Fruit fly (Drosophila melanogaster) whole organism, embryonic: ENCODE data around the gene Andorra.

Source experiments
- CG10267 ChIP-seq: fragments of 200-800 bp; sonication (Bioruptor generic); optimal IDR thresholded peaks from 2 replicates; lab custom pipeline; 2018; ENCODE audit warnings: missing biosample characterization, mild to moderate bottlenecking, missing genetic modification characterization, moderate library complexity
- CG11560 ChIP-seq: fragments of 200-800 bp; sonication (Bioruptor generic); IDR thresholded peaks from 3 replicates; pipeline ENCODE4 v1.3.6; 2022; ENCODE audit warnings: missing biosample characterization, missing genetic modification characterization
- CG12155 ChIP-seq: fragments of 200-800 bp; sonication (Bioruptor generic); optimal IDR thresholded peaks from 3 replicates; lab custom pipeline; 2016; ENCODE audit warnings: missing biosample characterization, missing genetic modification characterization
- CG12391 ChIP-seq: fragments of 200-800 bp; sonication (Bioruptor generic); optimal IDR thresholded peaks from 3 replicates; lab custom pipeline; 2018; ENCODE audit warnings: missing biosample characterization, mild to moderate bottlenecking, missing genetic modification characterization, moderate library complexity
- CG12769 ChIP-seq: fragments of 200-800 bp; sonication (Bioruptor generic); optimal IDR thresholded peaks from 2 replicates; lab custom pipeline; 2019; ENCODE audit warnings: missing biosample characterization, mild to moderate bottlenecking, missing genetic modification characterization, moderate library complexity
- CG13123 ChIP-seq: fragments of 200-800 bp; sonication (Bioruptor generic); optimal IDR thresholded peaks from 2 replicates; lab custom pipeline; 2016; ENCODE audit warnings: missing biosample characterization, missing genetic modification characterization
- CG14667 ChIP-seq: fragments of 200-800 bp; sonication (Bioruptor generic); IDR thresholded peaks from 2 replicates; pipeline ENCODE4 v1.3.6; 2022; ENCODE audit warnings: missing biosample characterization, missing genetic modification characterization
- CG16815 ChIP-seq: fragments of 200-800 bp; sonication (Bioruptor generic); optimal IDR thresholded peaks from 3 replicates; lab custom pipeline; 2017; ENCODE audit warnings: missing biosample characterization, mild to moderate bottlenecking, missing genetic modification characterization
- CG17328 ChIP-seq: fragments of 200-800 bp; sonication (Bioruptor generic); IDR thresholded peaks from 2 replicates; pipeline ENCODE4 v1.3.6; 2022; ENCODE audit warnings: missing biosample characterization, missing genetic modification characterization
- CG17385 ChIP-seq: fragments of 200-800 bp; sonication (Bioruptor generic); optimal IDR thresholded peaks from 3 replicates; lab custom pipeline; 2018; ENCODE audit warnings: missing biosample characterization, mild to moderate bottlenecking, missing genetic modification characterization
- CG17568 ChIP-seq: fragments of 200-800 bp; sonication (Bioruptor generic); optimal IDR thresholded peaks from 2 replicates; lab custom pipeline; 2018; ENCODE audit warnings: missing biosample characterization, mild to moderate bottlenecking, missing genetic modification characterization, moderate library complexity
- CG18764 ChIP-seq: fragments of 200-800 bp; sonication (Bioruptor generic); optimal IDR thresholded peaks from 3 replicates; lab custom pipeline; 2016; ENCODE audit warnings: missing biosample characterization, missing genetic modification characterization
- CG2712 ChIP-seq: fragments of 200-800 bp; optimal IDR thresholded peaks from 3 replicates; lab custom pipeline; 2019; ENCODE audit warnings: missing biosample characterization, mild to moderate bottlenecking, missing genetic modification characterization, moderate library complexity
- CG31441 ChIP-seq: fragments of 200-800 bp; sonication (Bioruptor generic); IDR thresholded peaks from 2 replicates; pipeline ENCODE4 v1.3.6; 2022; ENCODE audit warnings: missing biosample characterization, missing genetic modification characterization
- CG4328 ChIP-seq: fragments of 200-800 bp; sonication (Bioruptor generic); optimal IDR thresholded peaks from 3 replicates; lab custom pipeline; 2017; ENCODE audit warnings: missing biosample characterization, missing genetic modification reagents, missing genetic modification characterization
- CG4360 ChIP-seq: fragments of 200-800 bp; sonication (Bioruptor generic); IDR thresholded peaks from 2 replicates; pipeline ENCODE4 v1.3.6; 2022; ENCODE audit warnings: missing biosample characterization, missing genetic modification characterization
- CG4707 ChIP-seq: fragments of 200-800 bp; sonication (Bioruptor generic); optimal IDR thresholded peaks from 2 replicates; lab custom pipeline; 2018; ENCODE audit warnings: missing biosample characterization, mild to moderate bottlenecking, missing genetic modification characterization, moderate library complexity
- CG6272 ChIP-seq: fragments of 200-800 bp; sonication (Bioruptor generic); IDR thresholded peaks from 2 replicates; pipeline ENCODE4 v1.3.6; 2022; ENCODE audit warnings: missing biosample characterization, missing genetic modification characterization
- CG6791 ChIP-seq: fragments of 200-800 bp; sonication (Bioruptor generic); IDR thresholded peaks from 3 replicates; pipeline ENCODE4 v1.3.6; 2022; ENCODE audit warnings: missing biosample characterization, missing genetic modification characterization; ENCODE audit not compliant: partially characterized antibody
- CG6813 ChIP-seq: fragments of 200-800 bp; sonication (Bioruptor generic); optimal IDR thresholded peaks from 2 replicates; lab custom pipeline; 2017; ENCODE audit warnings: missing biosample characterization, missing genetic modification characterization, mild to moderate bottlenecking, moderate library complexity, missing genetic modification reagents
- CG7357 ChIP-seq: fragments of 200-800 bp; sonication (Bioruptor generic); IDR thresholded peaks from 3 replicates; pipeline ENCODE4 v1.3.6; 2022; ENCODE audit warnings: missing biosample characterization, missing genetic modification characterization
- CG8944 ChIP-seq: fragments of 200-800 bp; sonication (Bioruptor generic); optimal IDR thresholded peaks from 3 replicates; lab custom pipeline; 2016; ENCODE audit warnings: missing biosample characterization, missing genetic modification characterization
- CG9727 ChIP-seq: fragments of 200-800 bp; sonication (Bioruptor generic); optimal IDR thresholded peaks from 3 replicates; lab custom pipeline; 2017; ENCODE audit warnings: missing biosample characterization, mild to moderate bottlenecking, missing genetic modification characterization
- CG9817 ChIP-seq: fragments of 200-800 bp; sonication (Bioruptor generic); optimal IDR thresholded peaks from 2 replicates; lab custom pipeline; 2018; ENCODE audit warnings: missing biosample characterization, mild to moderate bottlenecking, missing genetic modification characterization, moderate library complexity
- CG9876 ChIP-seq: fragments of 200-800 bp; sonication (Bioruptor generic); optimal IDR thresholded peaks from 2 replicates; lab custom pipeline; 2016; ENCODE audit warnings: missing biosample characterization, missing genetic modification characterization
- CkIIα-i1 ChIP-seq: fragments of 200-800 bp; sonication (Bioruptor generic); IDR thresholded peaks from 2 replicates; pipeline ENCODE4 v1.3.6; 2022; ENCODE audit warnings: missing biosample characterization, missing genetic modification characterization
- Dad ChIP-seq: fragments of 200-800 bp; sonication (Bioruptor generic); optimal IDR thresholded peaks from 3 replicates; lab custom pipeline; 2016; ENCODE audit warnings: missing biosample characterization, missing genetic modification characterization
- Drgx ChIP-seq: fragments of 200-800 bp; sonication (Bioruptor generic); IDR thresholded peaks from 2 replicates; pipeline ENCODE4 v1.3.6; 2022; ENCODE audit warnings: missing biosample characterization, missing genetic modification characterization
- GATAe ChIP-seq: fragments of 200-800 bp; sonication (Bioruptor generic); conservative IDR thresholded peaks from 2 replicates; pipeline ENCODE4 v1.3.6; 2022; ENCODE audit warnings: missing biosample characterization, missing genetic modification characterization
- Ptx1 ChIP-seq: fragments of 200-800 bp; sonication (Bioruptor generic); IDR thresholded peaks from 2 replicates; pipeline ENCODE4 v1.3.6; 2022; ENCODE audit warnings: missing biosample characterization, missing genetic modification characterization
- Sox100B ChIP-seq: fragments of 200-800 bp; sonication (Bioruptor generic); optimal IDR thresholded peaks from 3 replicates; lab custom pipeline; 2018; ENCODE audit warnings: missing biosample characterization, mild to moderate bottlenecking, missing genetic modification characterization
- Ssrp ChIP-seq: fragments of 200-800 bp; sonication (Bioruptor generic); optimal IDR thresholded peaks from 2 replicates; lab custom pipeline; 2018; ENCODE audit warnings: missing biosample characterization, mild to moderate bottlenecking, missing genetic modification characterization, moderate library complexity
- Vsx1 ChIP-seq: fragments of 200-800 bp; sonication (Bioruptor generic); optimal IDR thresholded peaks from 2 replicates; lab custom pipeline; 2017; ENCODE audit warnings: missing biosample characterization, mild to moderate bottlenecking, missing genetic modification characterization, missing genetic modification reagents
- bsh ChIP-seq, 2 experiments: fragments of 200-800 bp; sonication (Bioruptor generic); optimal IDR thresholded peaks; 2 replicates each; lab custom pipeline; 2017 to 2018; ENCODE audit warnings: mild to moderate bottlenecking in 2 of 2, missing biosample characterization in 2 of 2, missing genetic modification characterization in 2 of 2, moderate library complexity in 1 of 2
- cg ChIP-seq: fragments of 200-800 bp; sonication (Bioruptor generic); optimal IDR thresholded peaks from 3 replicates; lab custom pipeline; 2019; ENCODE audit warnings: missing biosample characterization, mild to moderate bottlenecking, missing genetic modification characterization, moderate library complexity
- dmrt11E ChIP-seq: fragments of 200-800 bp; sonication (Bioruptor generic); optimal IDR thresholded peaks from 3 replicates; lab custom pipeline; 2018; ENCODE audit warnings: missing biosample characterization, mild to moderate bottlenecking, missing genetic modification characterization, moderate library complexity
- ems ChIP-seq: fragments of 200-800 bp; sonication (Bioruptor generic); optimal IDR thresholded peaks from 3 replicates; lab custom pipeline; 2016; ENCODE audit warnings: missing biosample characterization, missing genetic modification characterization
- en ChIP-seq: fragments of 200-800 bp; sonication (Bioruptor generic); optimal IDR thresholded peaks from 2 replicates; lab custom pipeline; 2016; ENCODE audit warnings: missing biosample characterization, missing genetic modification characterization
- grau ChIP-seq: fragments of 200-800 bp; optimal IDR thresholded peaks from 3 replicates; lab custom pipeline; 2019; ENCODE audit warnings: missing biosample characterization, mild to moderate bottlenecking, missing genetic modification characterization, moderate library complexity
- gsb ChIP-seq: fragments of 200-800 bp; sonication (Bioruptor generic); IDR thresholded peaks from 2 replicates; pipeline ENCODE4 v1.3.6; 2022; ENCODE audit warnings: missing biosample characterization, missing genetic modification characterization
- luna ChIP-seq: fragments of 200-800 bp; sonication (Bioruptor generic); optimal IDR thresholded peaks from 2 replicates; lab custom pipeline; 2016; ENCODE audit warnings: missing biosample characterization, missing genetic modification characterization
- mld ChIP-seq: fragments of 200-800 bp; sonication (Bioruptor generic); IDR thresholded peaks from 3 replicates; pipeline ENCODE4 v1.3.6; 2022; ENCODE audit warnings: missing biosample characterization, missing genetic modification characterization; ENCODE audit not compliant: partially characterized antibody
- nmo ChIP-seq: fragments of 200-800 bp; sonication (Bioruptor generic); optimal IDR thresholded peaks from 2 replicates; lab custom pipeline; 2018; ENCODE audit warnings: missing biosample characterization, mild to moderate bottlenecking, missing genetic modification characterization, moderate library complexity
- otp ChIP-seq: fragments of 200-800 bp; sonication (Bioruptor generic); IDR thresholded peaks from 3 replicates; pipeline ENCODE4, ENCODE4 v1.3.6; 2022; ENCODE audit warnings: missing biosample characterization, missing genetic modification characterization
- p53 ChIP-seq: fragments of 200-800 bp; sonication (Bioruptor generic); optimal IDR thresholded peaks from 2 replicates; lab custom pipeline; 2016; ENCODE audit warnings: missing biosample characterization, missing genetic modification characterization
- row ChIP-seq: fragments of 200-800 bp; sonication (Bioruptor generic); IDR thresholded peaks from 3 replicates; pipeline ENCODE4 v1.3.6; 2022; ENCODE audit warnings: missing biosample characterization, missing genetic modification characterization
- tll ChIP-seq, 2 experiments: fragments of 200-800 bp in 1 of 2; fragments of >200 bp in 1 of 2; sonication (Bioruptor generic) in 1 of 2; optimal IDR thresholded peaks; 2 replicates each; lab custom pipeline; 2017 to 2019; ENCODE audit warnings: missing biosample characterization in 2 of 2, missing genetic modification characterization in 2 of 2, mild to moderate bottlenecking in 1 of 2, moderate library complexity in 1 of 2
- zf30C ChIP-seq: fragments of 200-800 bp; sonication (Bioruptor generic); optimal IDR thresholded peaks from 3 replicates; lab custom pipeline; 2018; ENCODE audit warnings: missing biosample characterization, mild to moderate bottlenecking, missing genetic modification characterization

The Andorra gene

DNA sequence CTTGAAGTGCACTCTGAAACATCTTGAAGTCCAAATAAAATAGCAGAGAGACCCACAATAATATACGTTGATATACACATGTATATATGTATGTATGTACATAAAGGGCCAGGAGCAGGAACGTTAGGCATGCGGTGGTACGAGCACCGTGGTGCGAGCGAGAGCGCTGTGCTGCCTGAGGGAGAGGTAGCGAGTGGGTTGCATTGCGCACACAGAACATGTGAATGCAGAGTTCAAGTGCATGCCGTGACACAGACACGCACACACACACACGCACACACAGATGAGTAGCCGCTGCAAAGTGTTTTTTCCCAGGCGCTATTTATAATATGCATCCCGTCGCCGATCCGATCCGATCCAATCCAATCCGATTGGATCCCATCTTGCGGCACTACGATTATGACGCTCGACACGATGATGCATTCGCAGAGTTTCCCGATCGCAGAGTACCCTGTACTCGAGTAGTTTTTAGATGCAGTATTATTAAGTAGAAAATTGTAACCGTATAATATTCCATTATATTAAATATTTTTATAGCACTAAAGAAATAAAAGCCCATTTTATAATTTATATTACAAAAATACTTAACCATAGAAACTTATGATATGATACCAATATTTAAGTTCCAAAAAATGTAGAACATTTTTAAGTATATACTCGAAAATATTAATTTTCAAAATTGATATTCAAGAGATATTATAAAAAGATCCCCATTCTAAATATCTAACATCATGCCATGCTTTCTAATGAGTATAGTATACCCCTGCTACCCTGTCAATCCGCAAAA is 29.0 kb upstream of the Andorra start (continued):
- TF ChIP-seq CG16815 (peak; percentile 28), CG10267 (tag; lab: Kevin White, UChicago) (peak; percentile 35), CG9876 (GFP tag; lab: Kevin White, UChicago) (no peak), luna (GFP tag; lab: Kevin White, UChicago) (no peak), row (GFP tag; lab: Robert Waterston, UW) (peak; percentile 20; the same call in 1 of the 3 replicates), Sox100B (GFP tag; lab: Kevin White, UChicago) (peak; percentile 35), dmrt11E (tag; lab: Kevin White, UChicago) (peak; percentile 71), Drgx (GFP tag; lab: Robert Waterston, UW) (no peak)

DNA sequence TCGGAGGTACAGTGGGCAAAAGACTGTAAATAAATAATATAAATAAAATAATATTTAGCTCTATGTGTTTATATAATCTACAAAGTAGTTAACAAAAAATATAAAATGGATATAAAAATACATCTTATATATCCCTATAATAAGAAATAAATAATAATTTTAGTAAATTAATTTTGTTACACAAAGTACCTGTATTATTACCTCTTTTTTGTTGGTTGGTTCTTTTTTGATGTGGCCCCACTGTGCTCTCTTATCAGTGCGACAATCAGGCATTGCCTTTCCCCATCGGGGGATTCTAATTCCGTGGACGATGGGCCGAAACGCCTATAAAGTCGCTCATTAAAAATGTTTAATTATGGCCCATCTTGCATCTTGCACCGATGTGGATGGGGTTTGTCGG is 28.3 kb upstream of the Andorra start:
- TF ChIP-seq CG18764 (GFP tag; lab: Kevin White, UChicago) (no peak), CG2712 (tag; lab: Kevin White, UChicago) (peak; percentile 68), Vsx1 (GFP tag; lab: Kevin White, UChicago) (no peak), CG14667 (GFP tag; lab: Robert Waterston, UW) (no peak), grau (tag; lab: Kevin White, UChicago) (peak; percentile 46), Dad (GFP tag; lab: Kevin White, UChicago) (no peak), gsb (no peak), bsh (GFP tag; optimal IDR thresholded peaks at IDR 0.05; lab: Kevin White, UChicago) (peak in 1 of 2 experiments; percentile 49), en (GFP tag; lab: Kevin White, UChicago) (no peak), CG8944 (GFP tag; lab: Kevin White, UChicago) (no peak), CG9817 (tag; lab: Kevin White, UChicago) (no peak), CG9727 (GFP tag; lab: Kevin White, UChicago) (peak; percentile 34), CG17385 (no peak), CG12155 (no peak), CG17328 (GFP tag; lab: Robert Waterston, UW) (no peak), tll (GFP tag; optimal IDR thresholded peaks at IDR 0.05; lab: Kevin White, UChicago) (no peak), CG11560 (no peak), CG6791 (no peak), CG4707 (GFP tag; lab: Kevin White, UChicago) (peak; percentile 78), zf30C (GFP tag; lab: Kevin White, UChicago) (no peak), CG4360 (GFP tag; lab: Robert Waterston, UW) (no peak), GATAe (GFP tag; lab: Robert Waterston, UW) (no peak), mld (no peak), otp (no peak), dmrt11E (tag; lab: Kevin White, UChicago) (peak; percentile 79), CG6813 (GFP tag; lab: Kevin White, UChicago) (no peak), Ptx1 (peak; percentile 39; the same call in 1 of the 2 replicates), CG17568 (no peak), CG6272 (GFP tag; lab: Robert Waterston, UW) (no peak), CkIIα-i1 (GFP tag; lab: Robert Waterston, UW) (no peak), CG31441 (peak; percentile 49; the same call in 1 of the 2 replicates), p53 (GFP tag; lab: Kevin White, UChicago) (no peak), Ssrp (tag; lab: Kevin White, UChicago) (peak; percentile 33), CG4328 (GFP tag; lab: Kevin White, UChicago) (no peak), CG12769 (tag; lab: Kevin White, UChicago) (no peak), CG13123 (GFP tag; lab: Kevin White, UChicago) (no peak), CG7357 (GFP tag; lab: Robert Waterston, UW) (no peak), CG12391 (peak; percentile 37), cg (GFP tag; lab: Kevin White, UChicago) (no peak), nmo (GFP tag; lab: Kevin White, UChicago) (peak; percentile 38), ems (no peak)
